Worm (Caenorhabditis elegans) whole organism, L2 larva: ENCODE results near the gene F07C3.3.

Source experiments
- C34F6.9 ChIP-seq: fragments of 150-350 bp; optimal IDR thresholded peaks from 2 replicates; lab custom pipeline; 2014; ENCODE audit warnings: missing biosample characterization, missing genetic modification characterization
- F13H6.1 ChIP-seq: sonication (generic microtip); optimal IDR thresholded peaks from 2 replicates; lab custom pipeline; 2016; ENCODE audit warnings: missing genetic modification characterization, missing compliant biosample characterization
- R02D3.7 ChIP-seq: fragments of 150-350 bp; optimal IDR thresholded peaks from 2 replicates; lab custom pipeline; 2014; ENCODE audit warnings: missing biosample characterization, missing genetic modification characterization
- ZK546.5 ChIP-seq: sonication (generic microtip); optimal IDR thresholded peaks from 2 replicates; lab custom pipeline; 2017; ENCODE audit warnings: missing biosample characterization, missing genetic modification characterization
- aly-2 ChIP-seq: fragments of 150-350 bp; optimal IDR thresholded peaks from 2 replicates; lab custom pipeline; 2014; ENCODE audit warnings: missing biosample characterization, missing genetic modification characterization
- ama-1 ChIP-seq: fragments of 150-350 bp; optimal IDR thresholded peaks from 2 replicates; lab custom pipeline; 2018; ENCODE audit warnings: inconsistent platforms
- blmp-1 ChIP-seq: sonication (generic microtip); optimal IDR thresholded peaks from 2 replicates; lab custom pipeline; 2017; ENCODE audit warnings: missing genetic modification characterization, mild to moderate bottlenecking, missing compliant biosample characterization, antibody characterized with exemption, moderate library complexity; ENCODE audit not compliant: insufficient read depth
- ceh-16 ChIP-seq: fragments of 150-350 bp; optimal IDR thresholded peaks from 2 replicates; lab custom pipeline; 2014; ENCODE audit warnings: missing biosample characterization, missing genetic modification characterization
- crh-2 ChIP-seq: sonication (generic microtip); optimal IDR thresholded peaks from 2 replicates; lab custom pipeline; 2017; ENCODE audit warnings: missing biosample characterization, missing genetic modification characterization
- dmd-4 ChIP-seq: sonication (generic microtip); optimal IDR thresholded peaks from 2 replicates; lab custom pipeline; 2017; ENCODE audit warnings: missing biosample characterization, missing genetic modification characterization
- elt-1 ChIP-seq: fragments of 150-350 bp; optimal IDR thresholded peaks from 2 replicates; lab custom pipeline; 2014; ENCODE audit warnings: missing biosample characterization, missing genetic modification characterization
- gmeb-1 ChIP-seq: fragments of 150-350 bp; optimal IDR thresholded peaks from 2 replicates; lab custom pipeline; 2014; ENCODE audit warnings: missing biosample characterization, missing genetic modification characterization
- lin-11 ChIP-seq: fragments of 150-350 bp; sonication (generic microtip); optimal IDR thresholded peaks from 2 replicates; lab custom pipeline; 2014; ENCODE audit warnings: missing biosample characterization, missing genetic modification characterization, inconsistent platforms, mixed read lengths
- lin-13 ChIP-seq: fragments of 150-350 bp; optimal IDR thresholded peaks from 2 replicates; lab custom pipeline; 2014; ENCODE audit warnings: missing biosample characterization, missing genetic modification reagents, missing genetic modification characterization
- lin-39 ChIP-seq: fragments of 150-350 bp; optimal IDR thresholded peaks from 2 replicates; lab custom pipeline; 2014; ENCODE audit warnings: missing biosample characterization, missing genetic modification reagents, missing genetic modification characterization
- mab-5 ChIP-seq: fragments of 150-350 bp; optimal IDR thresholded peaks from 2 replicates; lab custom pipeline; 2014; ENCODE audit warnings: missing biosample characterization, missing genetic modification characterization
- mdl-1 ChIP-seq, 2 experiments: fragments of 150-350 bp in 1 of 2; sonication (generic microtip) in 1 of 2; optimal IDR thresholded peaks; 2 replicates each; lab custom pipeline; 2017; ENCODE audit warnings: missing biosample characterization in 2 of 2, missing genetic modification characterization in 2 of 2
- nhr-11 ChIP-seq: fragments of 150-350 bp; optimal IDR thresholded peaks from 2 replicates; lab custom pipeline; 2014; ENCODE audit warnings: missing biosample characterization, missing genetic modification characterization
- nhr-12 ChIP-seq: fragments of 150-350 bp; optimal IDR thresholded peaks from 2 replicates; lab custom pipeline; 2014; ENCODE audit warnings: missing biosample characterization, missing genetic modification characterization
- nhr-129 ChIP-seq: fragments of 150-350 bp; optimal IDR thresholded peaks from 2 replicates; lab custom pipeline; 2014; ENCODE audit warnings: missing biosample characterization, missing genetic modification characterization
- nhr-21 ChIP-seq: fragments of 150-350 bp; optimal IDR thresholded peaks from 2 replicates; lab custom pipeline; 2014; ENCODE audit warnings: missing biosample characterization, missing genetic modification characterization
- nhr-23 ChIP-seq: fragments of 150-350 bp; optimal IDR thresholded peaks from 2 replicates; lab custom pipeline; 2014; ENCODE audit warnings: missing biosample characterization, missing genetic modification reagents, missing genetic modification characterization
- nhr-25 ChIP-seq: fragments of 150-350 bp; sonication (generic microtip); optimal IDR thresholded peaks from 3 replicates; lab custom pipeline; 2014; ENCODE audit warnings: missing biosample characterization, missing genetic modification characterization
- nhr-6 ChIP-seq: fragments of 150-350 bp; optimal IDR thresholded peaks from 2 replicates; lab custom pipeline; 2014; ENCODE audit warnings: missing biosample characterization, missing genetic modification characterization
- nhr-77 ChIP-seq: fragments of 150-350 bp; optimal IDR thresholded peaks from 2 replicates; lab custom pipeline; 2014; ENCODE audit warnings: missing biosample characterization, missing genetic modification characterization
- peb-1 ChIP-seq: fragments of 150-350 bp; optimal IDR thresholded peaks from 2 replicates; lab custom pipeline; 2014; ENCODE audit warnings: missing biosample characterization, missing genetic modification characterization
- skn-1 ChIP-seq: sonication (generic microtip); optimal IDR thresholded peaks from 2 replicates; lab custom pipeline; 2017; ENCODE audit warnings: missing biosample characterization, missing genetic modification characterization
- sma-3 ChIP-seq: sonication (generic microtip); optimal IDR thresholded peaks from 2 replicates; lab custom pipeline; 2016; ENCODE audit warnings: missing genetic modification reagents, missing genetic modification characterization, missing compliant biosample characterization
- sma-9 ChIP-seq, 2 experiments: fragments of 150-350 bp in 1 of 2; sonication (generic microtip) in 1 of 2; optimal IDR thresholded peaks; 2 replicates each; lab custom pipeline; 2014 to 2016; ENCODE audit warnings: missing genetic modification characterization in 2 of 2, mild to moderate bottlenecking in 1 of 2, missing biosample characterization in 1 of 2, missing compliant biosample characterization in 1 of 2, missing genetic modification reagents in 1 of 2, moderate library complexity in 1 of 2
- unc-39 ChIP-seq: fragments of 150-350 bp; optimal IDR thresholded peaks from 2 replicates; lab custom pipeline; 2014; ENCODE audit warnings: missing biosample characterization, missing genetic modification characterization
- unc-62 ChIP-seq: fragments of 150-350 bp; optimal IDR thresholded peaks from 2 replicates; lab custom pipeline; 2014; ENCODE audit warnings: missing biosample characterization, missing genetic modification reagents, missing genetic modification characterization
- zag-1 ChIP-seq: fragments of 150-350 bp; optimal IDR thresholded peaks from 2 replicates; lab custom pipeline; 2014; ENCODE audit warnings: missing biosample characterization, missing genetic modification characterization
- ztf-1 ChIP-seq: fragments of 200-800 bp; sonication (Bioruptor generic); conservative IDR thresholded peaks from 2 replicates; pipeline ENCODE4 v1.3.6; 2022; ENCODE audit warnings: missing genetic modification characterization, missing compliant biosample characterization

F07C3.3 gene

DNA sequence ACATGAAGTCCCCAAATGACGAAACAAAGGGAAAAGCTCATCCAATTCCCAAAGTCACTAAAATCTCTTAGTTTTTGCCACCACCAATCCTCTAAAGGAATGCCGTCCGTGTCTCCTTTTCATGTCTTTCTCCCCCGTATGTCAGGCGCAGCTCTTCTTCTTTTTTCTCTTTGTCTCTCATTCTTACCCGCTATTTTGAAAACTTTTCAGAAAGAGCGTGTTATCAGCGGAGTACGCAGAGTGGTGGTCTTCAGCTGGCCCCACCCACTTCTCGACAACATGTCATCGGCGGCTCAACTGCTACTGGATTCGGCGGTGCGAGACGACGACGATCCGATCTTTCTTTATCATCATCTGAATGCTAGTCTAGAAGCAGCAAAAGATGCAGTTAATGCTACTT is 40.8 kb downstream of the F07C3.3 start, which contains the start of gene sphr-1:
Gene sphr-1, plus strand, starts transcription at position 205 of the 400 bp plus-strand sequence.
- TF ChIP-seq nhr-12 (tag; lab: Kevin White, UChicago) (no peak), zag-1 (peak; percentile 13), blmp-1 (no peak), unc-39 (no peak), lin-39 (tag; lab: Kevin White, UChicago) (no peak)
- TF ChIP-seq, all 48 proteins: peak for 1

ce11 chrV:9186028-9186427 is 46.2 kb downstream of the F07C3.3 start:
- TF ChIP-seq lin-11 (tag; lab: Kevin White, UChicago), result no peak
- no peak for TF ChIP-seq dmd-4
- TF ChIP-seq gmeb-1 (tag; lab: Kevin White, UChicago), result no peak
- no peak for TF ChIP-seq peb-1 (tag; lab: Kevin White, UChicago)
- TF ChIP-seq elt-1, result no peak
- no peak for TF ChIP-seq ztf-1 (GFP tag; lab: Robert Waterston, UW)
- TF ChIP-seq nhr-21 (tag; lab: Kevin White, UChicago), result no peak
- TF ChIP-seq ZK546.5, result no peak
- no peak for TF ChIP-seq R02D3.7
- no peak for TF ChIP-seq sma-3 (GFP tag; lab: Kevin White, UChicago)

DNA sequence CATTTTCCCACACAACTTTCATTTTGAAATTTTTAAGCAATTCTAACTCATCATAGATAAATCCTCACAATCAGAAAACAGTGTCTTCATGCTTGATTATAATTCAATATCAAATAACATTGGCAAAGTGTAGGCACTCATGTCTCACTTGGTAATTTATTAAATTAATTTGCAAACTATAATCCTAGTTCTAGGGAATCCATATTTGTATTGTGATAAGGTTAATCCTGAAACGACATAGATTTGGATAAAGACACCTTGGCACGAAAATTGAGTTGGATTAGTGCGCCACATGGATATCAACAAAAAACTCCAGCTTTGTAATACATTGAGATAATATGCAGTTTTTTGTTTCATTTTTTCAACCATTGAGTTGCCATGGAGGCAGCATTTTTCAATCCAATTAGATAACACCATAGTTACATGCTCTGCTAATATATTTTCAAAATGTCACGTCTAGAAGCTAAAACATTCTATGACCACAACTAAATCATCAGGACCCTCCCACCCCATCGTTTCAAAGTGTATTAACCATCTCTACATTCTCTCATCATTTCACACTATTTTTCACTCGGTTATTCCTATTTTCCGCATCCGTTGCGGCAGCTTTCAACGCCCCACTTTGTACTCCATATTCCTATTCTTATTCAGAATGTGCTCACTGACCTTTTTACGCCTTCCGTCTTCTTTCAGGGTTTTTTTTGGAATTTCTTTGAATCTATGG is 48.3 kb downstream of the F07C3.3 start:
- no peak for TF ChIP-seq mdl-1 (tag; optimal IDR thresholded peaks at IDR 0.05; lab: Kevin White, UChicago)
- no peak for TF ChIP-seq lin-39 (tag; lab: Kevin White, UChicago)
- TF ChIP-seq nhr-25 (tag; lab: Kevin White, UChicago), result no peak
- no peak for TF ChIP-seq nhr-11
- TF ChIP-seq sma-9 (GFP tag; optimal IDR thresholded peaks at IDR 0.05; lab: Kevin White, UChicago), result no peak
- TF ChIP-seq sma-9 (tag; optimal IDR thresholded peaks at IDR 0.05; lab: Kevin White, UChicago), result no peak
- TF ChIP-seq nhr-6 (tag; lab: Kevin White, UChicago), result no peak
- no peak for TF ChIP-seq blmp-1
- no peak for TF ChIP-seq aly-2 (tag; lab: Kevin White, UChicago)
- TF ChIP-seq mab-5 (tag; lab: Kevin White, UChicago), result no peak
- no peak for TF ChIP-seq ama-1
- TF ChIP-seq ceh-16, result no peak
- TF ChIP-seq nhr-129, result no peak
- no peak for TF ChIP-seq C34F6.9 (tag; lab: Kevin White, UChicago)
- no peak for TF ChIP-seq nhr-21 (tag; lab: Kevin White, UChicago)
- no peak for TF ChIP-seq zag-1
- no peak for TF ChIP-seq nhr-77 (tag; lab: Kevin White, UChicago)
- TF ChIP-seq lin-13 (GFP tag; lab: Kevin White, UChicago), result no peak
- TF ChIP-seq sma-3 (GFP tag; lab: Kevin White, UChicago), result no peak
- TF ChIP-seq, all 48 proteins: peak for 0

- TF ChIP-seq ceh-16 (no peak), zag-1 (no peak), peb-1 (tag; lab: Kevin White, UChicago) (no peak), ZK546.5 (no peak), F13H6.1 (tag; lab: Kevin White, UChicago) (no peak), lin-13 (GFP tag; lab: Kevin White, UChicago) (no peak), nhr-23 (tag; lab: Kevin White, UChicago) (no peak), ztf-1 (GFP tag; lab: Robert Waterston, UW) (no peak), unc-62 (no peak), nhr-6 (tag; lab: Kevin White, UChicago) (no peak), nhr-11 (no peak), crh-2 (tag; lab: Kevin White, UChicago) (no peak), skn-1 (tag; lab: Kevin White, UChicago) (no peak), lin-11 (tag; lab: Kevin White, UChicago) (no peak)
Measured at ce11 chrV:9181669-9182250, 50.4 kb downstream of the F07C3.3 start, which contains the start of gene ptr-1. Gene ptr-1, minus strand, starts transcription at chrV:9181719.
